Worm (Caenorhabditis elegans) whole organism, L4/young adult: ENCODE results near the gene F52E1.2.

Experiments
- W03F9.2 ChIP-seq: fragments of 150-350 bp; optimal IDR thresholded peaks from 2 replicates; lab custom pipeline; 2014; ENCODE audit warnings: missing biosample characterization, missing genetic modification characterization
- dao-5 ChIP-seq: sonication (generic microtip); optimal IDR thresholded peaks from 2 replicates; lab custom pipeline; 2016; ENCODE audit warnings: missing genotype, missing genetic modification characterization, moderate library complexity, missing compliant biosample characterization
- him-1 ChIP-seq: sonication (generic microtip); optimal IDR thresholded peaks from 2 replicates; lab custom pipeline; 2016; ENCODE audit warnings: missing genotype, missing genetic modification reagents, missing genetic modification characterization, missing compliant biosample characterization

Gene F52E1.2

ce11 chrV:8410406-8410805 lies at the start of gene F52E1.2:
F52E1.2 (plus strand) TSS chrV:8410595.
- TF ChIP-seq him-1 (tag; lab: Kevin White, UChicago) (no peak), W03F9.2 (tag; lab: Kevin White, UChicago) (no peak), dao-5 (tag; lab: Kevin White, UChicago) (no peak)

ce11 chrV:8370705-8371104 lies 39.7 kb upstream of the F52E1.2 start, which contains the start of gene gpa-2:
gpa-2 (plus strand) TSS chrV:8371005.
- no peak for TF ChIP-seq dao-5 (tag; lab: Kevin White, UChicago)
- TF ChIP-seq him-1 (tag; lab: Kevin White, UChicago), result no peak
- TF ChIP-seq W03F9.2 (tag; lab: Kevin White, UChicago), result no peak

ce11 chrV:8375419-8375818 lies 35.0 kb upstream of the F52E1.2 start, which contains the start of gene F38E1.10:
F38E1.10 (minus strand) TSS chrV:8375519.
- TF ChIP-seq W03F9.2 (tag; lab: Kevin White, UChicago) (no peak), dao-5 (tag; lab: Kevin White, UChicago) (no peak), him-1 (tag; lab: Kevin White, UChicago) (no peak)

- no peak for TF ChIP-seq dao-5 (tag; lab: Kevin White, UChicago)
- no peak for TF ChIP-seq W03F9.2 (tag; lab: Kevin White, UChicago)
- no peak for TF ChIP-seq him-1 (tag; lab: Kevin White, UChicago)
Measured at ce11 chrV:8375849-8376248, 34.5 kb upstream of the F52E1.2 start, which contains the start of gene F38E1.3. F38E1.3 (plus strand) TSS chrV:8376149.

- TF ChIP-seq him-1 (tag; lab: Kevin White, UChicago) (no peak), dao-5 (tag; lab: Kevin White, UChicago) (no peak), W03F9.2 (tag; lab: Kevin White, UChicago) (no peak)
Measured at ce11 chrV:8379206-8379605, 31.2 kb upstream of the F52E1.2 start, which contains the start of gene F52E1.5. F52E1.5 (plus strand) TSS chrV:8379506.

- TF ChIP-seq W03F9.2 (tag; lab: Kevin White, UChicago) (no peak), dao-5 (tag; lab: Kevin White, UChicago) (no peak), him-1 (tag; lab: Kevin White, UChicago) (no peak)
Measured at ce11 chrV:8380076-8380475, 30.3 kb upstream of the F52E1.2 start.

ce11 chrV:8383716-8384115 lies 26.7 kb upstream of the F52E1.2 start, which contains the start of gene F52E1.14:
F52E1.14 (plus strand) TSS chrV:8383922.
- TF ChIP-seq dao-5 (tag; lab: Kevin White, UChicago) (no peak), him-1 (tag; lab: Kevin White, UChicago) (no peak), W03F9.2 (tag; lab: Kevin White, UChicago) (no peak)

- TF ChIP-seq him-1 (tag; lab: Kevin White, UChicago), result no peak
- no peak for TF ChIP-seq W03F9.2 (tag; lab: Kevin White, UChicago)
- TF ChIP-seq dao-5 (tag; lab: Kevin White, UChicago), result no peak
Measured at ce11 chrV:8384809-8385208, 25.6 kb upstream of the F52E1.2 start.

ce11 chrV:8385879-8386530 lies 24.4 kb upstream of the F52E1.2 start, which contains the start of gene hsp-17:
hsp-17 (minus strand) TSS chrV:8385929.
- no peak for TF ChIP-seq dao-5 (tag; lab: Kevin White, UChicago)

- no peak for TF ChIP-seq dao-5 (tag; lab: Kevin White, UChicago)
- no peak for TF ChIP-seq him-1 (tag; lab: Kevin White, UChicago)
- no peak for TF ChIP-seq W03F9.2 (tag; lab: Kevin White, UChicago)
Measured at ce11 chrV:8387056-8387455, 23.3 kb upstream of the F52E1.2 start, which contains the start of gene gcy-7. gcy-7 (plus strand) TSS chrV:8387356.

- no peak for TF ChIP-seq dao-5 (tag; lab: Kevin White, UChicago)
- no peak for TF ChIP-seq W03F9.2 (tag; lab: Kevin White, UChicago)
- no peak for TF ChIP-seq him-1 (tag; lab: Kevin White, UChicago)
Measured at ce11 chrV:8389307-8389706, 21.1 kb upstream of the F52E1.2 start.

ce11 chrV:8394357-8394850 lies 16.0 kb upstream of the F52E1.2 start, which contains the start of the genes pho-6 and F52E1.3:
pho-6 (minus strand) TSS chrV:8394457.
F52E1.3 (plus strand) TSS chrV:8394800.
- TF ChIP-seq dao-5 (tag; lab: Kevin White, UChicago) (no peak), W03F9.2 (tag; lab: Kevin White, UChicago) (no peak), him-1 (tag; lab: Kevin White, UChicago) (no peak)

- TF ChIP-seq dao-5 (tag; lab: Kevin White, UChicago) (no peak), W03F9.2 (tag; lab: Kevin White, UChicago) (no peak), him-1 (tag; lab: Kevin White, UChicago) (no peak)
Measured at ce11 chrV:8400808-8401207, 9.6 kb upstream of the F52E1.2 start.
